Worm (Caenorhabditis elegans) whole organism, L1 larva: ENCODE results near the gene nhr-133.

Experiments used
- C16A3.4 ChIP-seq: fragments of 150-350 bp; optimal IDR thresholded peaks from 2 replicates; lab custom pipeline; 2014; ENCODE audit warnings: missing biosample characterization, missing genetic modification characterization
- F16B12.6 ChIP-seq: fragments of 150-350 bp; optimal IDR thresholded peaks from 2 replicates; lab custom pipeline; 2014; ENCODE audit warnings: missing biosample characterization, missing genetic modification characterization
- aha-1 ChIP-seq: fragments of 150-350 bp; optimal IDR thresholded peaks from 2 replicates; lab custom pipeline; 2014; ENCODE audit warnings: missing biosample characterization, missing genetic modification characterization
- ceh-63 ChIP-seq: fragments of 200-800 bp; sonication (Bioruptor generic); optimal IDR thresholded peaks from 2 replicates; lab custom pipeline; 2018; ENCODE audit warnings: mild to moderate bottlenecking, missing genetic modification characterization, missing compliant biosample characterization
- ceh-8 ChIP-seq: fragments of 200-800 bp; sonication (Bioruptor generic); optimal IDR thresholded peaks from 2 replicates; lab custom pipeline; 2018; ENCODE audit warnings: mild to moderate bottlenecking, missing genetic modification characterization, moderate library complexity, missing compliant biosample characterization
- ceh-88 ChIP-seq: fragments of 200-800 bp; sonication (Bioruptor generic); IDR thresholded peaks from 2 replicates; pipeline ENCODE4 v1.3.6; 2022; ENCODE audit warnings: missing genetic modification characterization, missing compliant biosample characterization
- ces-1 ChIP-seq: fragments of 150-350 bp; optimal IDR thresholded peaks from 2 replicates; lab custom pipeline; 2014; ENCODE audit warnings: missing biosample characterization, missing genetic modification reagents, missing genetic modification characterization
- dpl-1 ChIP-seq, 3 experiments: fragments of 150-350 bp in 2 of 3; sonication (generic microtip) in 1 of 3; optimal IDR thresholded peaks; 2 replicates each; lab custom pipeline; 2014 to 2017; ENCODE audit warnings: missing biosample characterization in 3 of 3, missing genetic modification characterization in 3 of 3, missing genetic modification reagents in 3 of 3
- dsc-1 ChIP-seq: sonication (generic microtip); optimal IDR thresholded peaks from 2 replicates; lab custom pipeline; 2016; ENCODE audit warnings: mild to moderate bottlenecking, missing genetic modification characterization, missing compliant biosample characterization
- efl-1 ChIP-seq, 4 experiments: fragments of 150-350 bp; optimal IDR thresholded peaks in 3 of 4; peaks in 1 of 4; 1 replicate in 1 of 4; 2 replicates in 3 of 4; lab custom pipeline; 2014; ENCODE audit warnings: missing biosample characterization in 2 of 4, missing genetic modification characterization in 2 of 4, missing genetic modification reagents in 2 of 4
- egl-27 ChIP-seq, 2 experiments: fragments of 150-350 bp in 1 of 2; sonication (generic microtip); optimal IDR thresholded peaks; 3 replicates each; lab custom pipeline; 2017 to 2018; ENCODE audit warnings: missing biosample characterization in 2 of 2, missing genetic modification characterization in 2 of 2, missing genetic modification reagents in 2 of 2
- elt-2 ChIP-seq: sonication (generic microtip); optimal IDR thresholded peaks from 2 replicates; lab custom pipeline; 2016; ENCODE audit warnings: missing genetic modification characterization, mild to moderate bottlenecking, inconsistent platforms, missing compliant biosample characterization, missing genetic modification reagents
- fkh-4 ChIP-seq: sonication (generic microtip); optimal IDR thresholded peaks from 2 replicates; lab custom pipeline; 2016; ENCODE audit warnings: missing compliant biosample characterization, missing genetic modification characterization, borderline replicate concordance
- grh-1 ChIP-seq: fragments of 200-800 bp; sonication (Bioruptor generic); IDR thresholded peaks from 2 replicates; pipeline ENCODE4 v1.3.6; 2022; ENCODE audit warnings: missing genetic modification reagents, missing genetic modification characterization, missing compliant biosample characterization
- irx-1 ChIP-seq: sonication (generic microtip); optimal IDR thresholded peaks from 2 replicates; lab custom pipeline; 2016; ENCODE audit warnings: missing genetic modification characterization, missing compliant biosample characterization
- jun-1 ChIP-seq: fragments of 150-350 bp; optimal IDR thresholded peaks from 2 replicates; lab custom pipeline; 2014; ENCODE audit warnings: missing biosample characterization, missing genetic modification reagents, missing genetic modification characterization
- lin-39 ChIP-seq: fragments of 150-350 bp; optimal IDR thresholded peaks from 2 replicates; lab custom pipeline; 2014; ENCODE audit warnings: missing biosample characterization, missing genetic modification reagents, missing genetic modification characterization
- lsy-2 ChIP-seq, 2 experiments: fragments of 150-350 bp; optimal IDR thresholded peaks; 2 replicates each; lab custom pipeline; 2014; ENCODE audit warnings: missing biosample characterization in 2 of 2, missing genetic modification characterization in 2 of 2
- nhr-11 ChIP-seq: fragments of 150-350 bp; optimal IDR thresholded peaks from 2 replicates; lab custom pipeline; 2014; ENCODE audit warnings: missing biosample characterization, missing genetic modification characterization
- nhr-12 ChIP-seq: sonication (generic microtip); optimal IDR thresholded peaks from 2 replicates; lab custom pipeline; 2017; ENCODE audit warnings: missing biosample characterization, missing genetic modification characterization
- nhr-237 ChIP-seq: fragments of 150-350 bp; optimal IDR thresholded peaks from 2 replicates; lab custom pipeline; 2014; ENCODE audit warnings: missing biosample characterization, missing genetic modification characterization
- nhr-28 ChIP-seq: fragments of 150-350 bp; optimal IDR thresholded peaks from 2 replicates; lab custom pipeline; 2014; ENCODE audit warnings: missing biosample characterization, missing genetic modification characterization
- nhr-71 ChIP-seq: sonication (generic microtip); optimal IDR thresholded peaks from 2 replicates; lab custom pipeline; 2016; ENCODE audit warnings: mild to moderate bottlenecking, missing genetic modification characterization, moderate library complexity, missing compliant biosample characterization
- nhr-76 ChIP-seq: sonication (generic microtip); optimal IDR thresholded peaks from 2 replicates; lab custom pipeline; 2017; ENCODE audit warnings: missing biosample characterization, missing genetic modification characterization
- nhr-84 ChIP-seq: sonication (generic microtip); optimal IDR thresholded peaks from 2 replicates; lab custom pipeline; 2017; ENCODE audit warnings: missing biosample characterization, missing genetic modification characterization
- nhr-90 ChIP-seq: sonication (generic microtip); optimal IDR thresholded peaks from 2 replicates; lab custom pipeline; 2016; ENCODE audit warnings: mild to moderate bottlenecking, missing genetic modification characterization, missing compliant biosample characterization; ENCODE audit not compliant: poor library complexity
- sptf-1 ChIP-seq: fragments of 150-350 bp; optimal IDR thresholded peaks from 2 replicates; lab custom pipeline; 2014; ENCODE audit warnings: missing biosample characterization, missing genetic modification characterization
- sup-37 ChIP-seq: fragments of 200-800 bp; sonication (Bioruptor generic); optimal IDR thresholded peaks from 2 replicates; lab custom pipeline; 2018; ENCODE audit warnings: mild to moderate bottlenecking, missing genetic modification characterization, missing compliant biosample characterization
- tbx-2 ChIP-seq: sonication (generic microtip); optimal IDR thresholded peaks from 2 replicates; lab custom pipeline; 2016; ENCODE audit warnings: missing genetic modification characterization, missing compliant biosample characterization
- unc-86 ChIP-seq: sonication (generic microtip); optimal IDR thresholded peaks from 2 replicates; lab custom pipeline; 2016; ENCODE audit warnings: missing genetic modification characterization, missing compliant biosample characterization
- vab-15 ChIP-seq: sonication (generic microtip); optimal IDR thresholded peaks from 2 replicates; lab custom pipeline; 2017; ENCODE audit warnings: missing genotype, mild to moderate bottlenecking, missing genetic modification characterization, missing compliant biosample characterization
- xbp-1 ChIP-seq: sonication (generic microtip); optimal IDR thresholded peaks from 2 replicates; lab custom pipeline; 2016; ENCODE audit warnings: missing genetic modification characterization, missing compliant biosample characterization
- zag-1 ChIP-seq: fragments of 150-350 bp; optimal IDR thresholded peaks from 2 replicates; lab custom pipeline; 2014; ENCODE audit warnings: missing biosample characterization, missing genetic modification characterization
- ztf-11 ChIP-seq, 2 experiments: sonication (generic microtip); optimal IDR thresholded peaks; 2 replicates each; lab custom pipeline; 2016 to 2017; ENCODE audit warnings: missing genetic modification characterization in 2 of 2, missing biosample characterization in 1 of 2, missing compliant biosample characterization in 1 of 2
- ztf-4 ChIP-seq: fragments of 150-350 bp; optimal IDR thresholded peaks from 2 replicates; lab custom pipeline; 2014; ENCODE audit warnings: missing biosample characterization, missing genetic modification characterization

nhr-133 gene

ce11 chrV:2185486-2185885, 26.4 kb downstream of the nhr-133 start:
- TF ChIP-seq dpl-1 (GFP tag; optimal IDR thresholded peaks at IDR 0.05; lab: Kevin White, UChicago) = peak in 1 of 3 experiments; percentile 1
- no peak for TF ChIP-seq vab-15 (tag; lab: Kevin White, UChicago)
- TF ChIP-seq efl-1 (optimal IDR thresholded peaks at IDR 0.05; lab: Kevin White, UChicago) = no peak
- peak in 1 of 2 experiments; percentile 10 for TF ChIP-seq efl-1 (GFP tag; optimal IDR thresholded peaks at IDR 0.05 in 1 of 2; lab: Kevin White, UChicago)
- TF ChIP-seq dsc-1 = no peak
- TF ChIP-seq ztf-11 (tag; optimal IDR thresholded peaks at IDR 0.05; lab: Kevin White, UChicago) = no peak
- no peak for TF ChIP-seq F16B12.6
- TF ChIP-seq ceh-88 = no peak
- TF ChIP-seq ceh-8 (GFP tag; lab: Kevin White, UChicago) = no peak
- TF ChIP-seq jun-1 = no peak
- no peak for TF ChIP-seq egl-27 (tag; optimal IDR thresholded peaks at IDR 0.05; lab: Kevin White, UChicago)
- no peak for TF ChIP-seq nhr-11

- peak in 1 of 2 experiments; percentile 2 for TF ChIP-seq efl-1 (optimal IDR thresholded peaks at IDR 0.05; lab: Kevin White, UChicago)
- TF ChIP-seq efl-1 (GFP tag; optimal IDR thresholded peaks at IDR 0.05 in 1 of 2; lab: Kevin White, UChicago) = peak in 1 of 2 experiments; percentile 84
- no peak for TF ChIP-seq nhr-84 (tag; lab: Kevin White, UChicago)
Measured at ce11 chrV:2183162-2183561, 28.8 kb downstream of the nhr-133 start, which contains the start of gene cyp-33C2. cyp-33C2 (plus strand) TSS chrV:2183488.

- TF ChIP-seq unc-86 (no peak), nhr-76 (tag; lab: Kevin White, UChicago) (no peak)
- TF ChIP-seq, all 84 proteins: peak for 0
Measured at ce11 chrV:2181738-2182137, 30.2 kb downstream of the nhr-133 start, which contains the start of gene srbc-16. srbc-16 (plus strand) TSS chrV:2182038.

ce11 chrV:2179214-2179613, 32.7 kb downstream of the nhr-133 start, which contains the start of gene cyp-33C1:
cyp-33C1 (plus strand) TSS chrV:2179514.
- TF ChIP-seq grh-1 (GFP tag; lab: Robert Waterston, UW) (no peak), nhr-11 (no peak), F16B12.6 (no peak), aha-1 (no peak), nhr-76 (tag; lab: Kevin White, UChicago) (no peak), xbp-1 (tag; lab: Kevin White, UChicago) (no peak), ceh-63 (no peak), nhr-71 (no peak), jun-1 (no peak), sup-37 (GFP tag; lab: Kevin White, UChicago) (no peak), nhr-84 (tag; lab: Kevin White, UChicago) (no peak), dsc-1 (no peak), tbx-2 (tag; lab: Kevin White, UChicago) (no peak), sptf-1 (tag; lab: Kevin White, UChicago) (no peak), elt-2 (tag; lab: Kevin White, UChicago) (no peak), nhr-12 (tag; lab: Kevin White, UChicago) (no peak), nhr-90 (tag; lab: Kevin White, UChicago) (no peak), lin-39 (tag; lab: Kevin White, UChicago) (no peak)

- TF ChIP-seq C16A3.4 (no peak), ces-1 (GFP tag; lab: Kevin White, UChicago) (no peak)
- TF ChIP-seq, all 84 proteins: peak for 0
Measured at ce11 chrV:2177307-2177764, 34.6 kb downstream of the nhr-133 start, which contains the start of gene srbc-17. srbc-17 (plus strand) TSS chrV:2177714.

ce11 chrV:2175242-2175641, 36.7 kb downstream of the nhr-133 start, which contains the start of gene C45H4.18:
C45H4.18 (plus strand) TSS chrV:2175542.
- TF ChIP-seq grh-1 (GFP tag; lab: Robert Waterston, UW) (no peak), fkh-4 (tag; lab: Kevin White, UChicago) (no peak), zag-1 (tag; lab: Kevin White, UChicago) (no peak), jun-1 (no peak), ztf-4 (tag; lab: Kevin White, UChicago) (no peak), lsy-2 (tag; optimal IDR thresholded peaks at IDR 0.05; lab: Kevin White, UChicago) (no peak), nhr-28 (tag; lab: Kevin White, UChicago) (no peak), irx-1 (tag; lab: Kevin White, UChicago) (no peak), nhr-237 (tag; lab: Kevin White, UChicago) (no peak), dsc-1 (no peak)
